Worm (Caenorhabditis elegans): ENCODE data around the gene elo-6.

ce11 chrIV:5360533-5360932 is 27.8 kb downstream of the elo-6 start, which contains the start of gene F41H10.5:
- TF ChIP-seq him-1 (tag; optimal IDR thresholded peaks at IDR 0.05) (no peak), dao-5 (tag; optimal IDR thresholded peaks at IDR 0.05) (no peak)
